Worm (Caenorhabditis elegans): Measurements from ENCODE around the gene mtrr-1.

- TF ChIP-seq ama-1 (optimal IDR thresholded peaks at IDR 0.05) (no peak), hmg-4 (GFP tag; optimal IDR thresholded peaks at IDR 0.05) (no peak), pes-1 (GFP tag; IDR thresholded peaks at IDR 0.05) (no peak), tra-4 (tag; optimal IDR thresholded peaks at IDR 0.05) (no peak)
These were observed 5.9 kb downstream of the mtrr-1 start, which contains the start of gene acs-7 for ce11 chrII:9291632-9292031.

Measured in whole organism, early embryonic.